Worm (Caenorhabditis elegans): Measurements from ENCODE around the gene F19B10.10.

- TF ChIP-seq attf-5 (GFP tag; optimal IDR thresholded peaks at IDR 0.05): no peak
- no peak for TF ChIP-seq T26A5.8 (tag; optimal IDR thresholded peaks at IDR 0.05)
- no peak for TF ChIP-seq tbx-9 (tag; optimal IDR thresholded peaks at IDR 0.05; ENCODE audit: borderline replicate concordance)
- no peak for TF ChIP-seq ama-1 (optimal IDR thresholded peaks at IDR 0.05)
- TF ChIP-seq ama-1 (GFP tag; optimal IDR thresholded peaks at IDR 0.05): no peak
- TF ChIP-seq sea-2 (GFP tag; IDR thresholded peaks at IDR 0.05): no peak
- TF ChIP-seq Y95B8A.8 (GFP tag; IDR thresholded peaks at IDR 0.05): no peak
- TF ChIP-seq lsl-1 (GFP tag; optimal IDR thresholded peaks at IDR 0.05): no peak
- TF ChIP-seq pha-4 (tag; optimal IDR thresholded peaks at IDR 0.05): no peak
- no peak for TF ChIP-seq unc-62 (GFP tag; optimal IDR thresholded peaks at IDR 0.05)
- TF ChIP-seq chd-7 (tag; optimal IDR thresholded peaks at IDR 0.05): no peak
Measured at ce11 chrII:3690646-3691045, 9.4 kb upstream of the F19B10.10 start, which contains the start of gene srx-101.
